Fruit fly (Drosophila melanogaster) whole organism, embryonic: ENCODE data around the gene ato.
A peak's percentile ranks its signal among the peaks of the same experiment; 100 is the strongest.

ENCODE experiments used
- Aef1 ChIP-seq: fragments of 200-800 bp; sonication (Bioruptor generic); IDR thresholded peaks from 3 replicates; pipeline ENCODE4 v1.3.6; 2022; ENCODE audit warnings: missing biosample characterization, missing genetic modification characterization
- BtbVII ChIP-seq: fragments of 200-800 bp; sonication (Bioruptor generic); optimal IDR thresholded peaks from 3 replicates; lab custom pipeline; 2017; ENCODE audit warnings: missing biosample characterization, mild to moderate bottlenecking, missing genetic modification characterization
- CG10267 ChIP-seq: fragments of 200-800 bp; sonication (Bioruptor generic); optimal IDR thresholded peaks from 2 replicates; lab custom pipeline; 2018; ENCODE audit warnings: missing biosample characterization, mild to moderate bottlenecking, missing genetic modification characterization, moderate library complexity
- CG10366 ChIP-seq: fragments of 200-800 bp; sonication (Bioruptor generic); IDR thresholded peaks from 2 replicates; pipeline ENCODE4 v1.3.6; 2022; ENCODE audit warnings: missing biosample characterization, missing genetic modification characterization
- CG11723 ChIP-seq: fragments of 200-800 bp; sonication (Bioruptor generic); optimal IDR thresholded peaks from 2 replicates; lab custom pipeline; 2017; ENCODE audit warnings: missing biosample characterization, mild to moderate bottlenecking, missing genetic modification characterization
- CG12155 ChIP-seq: fragments of 200-800 bp; sonication (Bioruptor generic); optimal IDR thresholded peaks from 3 replicates; lab custom pipeline; 2016; ENCODE audit warnings: missing biosample characterization, missing genetic modification characterization
- CG12391 ChIP-seq: fragments of 200-800 bp; sonication (Bioruptor generic); optimal IDR thresholded peaks from 3 replicates; lab custom pipeline; 2018; ENCODE audit warnings: missing biosample characterization, mild to moderate bottlenecking, missing genetic modification characterization, moderate library complexity
- CG14667 ChIP-seq: fragments of 200-800 bp; sonication (Bioruptor generic); IDR thresholded peaks from 2 replicates; pipeline ENCODE4 v1.3.6; 2022; ENCODE audit warnings: missing biosample characterization, missing genetic modification characterization
- CG16813 ChIP-seq: fragments of 200-800 bp; sonication (Bioruptor generic); IDR thresholded peaks from 3 replicates; pipeline ENCODE4 v1.3.6; 2022; ENCODE audit warnings: missing biosample characterization, missing genetic modification characterization; ENCODE audit not compliant: partially characterized antibody
- CG17912 ChIP-seq: fragments of 200-800 bp; sonication (Bioruptor generic); optimal IDR thresholded peaks from 2 replicates; lab custom pipeline; 2018; ENCODE audit warnings: missing biosample characterization, mild to moderate bottlenecking, missing genetic modification characterization
- CG1832 ChIP-seq: fragments of 200-800 bp; sonication (Bioruptor generic); optimal IDR thresholded peaks from 2 replicates; lab custom pipeline; 2017; ENCODE audit warnings: missing biosample characterization, mild to moderate bottlenecking, missing genetic modification characterization, inconsistent platforms
- CG18619 ChIP-seq: fragments of 200-800 bp; sonication (Bioruptor generic); optimal IDR thresholded peaks from 3 replicates; lab custom pipeline; 2017; ENCODE audit warnings: missing biosample characterization, mild to moderate bottlenecking, missing genetic modification characterization
- CG3995 ChIP-seq: fragments of 200-800 bp; sonication (Bioruptor generic); optimal IDR thresholded peaks from 3 replicates; lab custom pipeline; 2016; ENCODE audit warnings: missing biosample characterization, missing genetic modification characterization
- CG4282 ChIP-seq: fragments of 200-800 bp; sonication (Bioruptor generic); optimal IDR thresholded peaks from 2 replicates; lab custom pipeline; 2016; ENCODE audit warnings: missing biosample characterization, missing genetic modification characterization
- CG4617 ChIP-seq: fragments of 200-800 bp; sonication (Bioruptor generic); optimal IDR thresholded peaks from 3 replicates; lab custom pipeline; 2016; ENCODE audit warnings: missing biosample characterization, missing genetic modification characterization, borderline replicate concordance
- CG6175 ChIP-seq: fragments of 200-800 bp; sonication (Bioruptor generic); IDR thresholded peaks from 3 replicates; pipeline ENCODE4 v1.3.6; 2022; ENCODE audit warnings: missing biosample characterization, missing genetic modification characterization
- CG9437 ChIP-seq: fragments of 200-800 bp; sonication (Bioruptor generic); optimal IDR thresholded peaks from 2 replicates; lab custom pipeline; 2018; ENCODE audit warnings: missing biosample characterization, mild to moderate bottlenecking, missing genetic modification characterization
- CG9797 ChIP-seq: fragments of 200-800 bp; sonication (Bioruptor generic); optimal IDR thresholded peaks from 3 replicates; lab custom pipeline; 2018; ENCODE audit warnings: missing biosample characterization, mild to moderate bottlenecking, missing genetic modification characterization
- CG9876 ChIP-seq: fragments of 200-800 bp; sonication (Bioruptor generic); optimal IDR thresholded peaks from 2 replicates; lab custom pipeline; 2016; ENCODE audit warnings: missing biosample characterization, missing genetic modification characterization
- Dad ChIP-seq: fragments of 200-800 bp; sonication (Bioruptor generic); optimal IDR thresholded peaks from 3 replicates; lab custom pipeline; 2016; ENCODE audit warnings: missing biosample characterization, missing genetic modification characterization
- Deaf1 ChIP-seq: fragments of 200-800 bp; optimal IDR thresholded peaks from 3 replicates; lab custom pipeline; 2019; ENCODE audit warnings: missing biosample characterization, mild to moderate bottlenecking, missing genetic modification characterization, moderate library complexity
- Dip3 ChIP-seq: fragments of 200-800 bp; sonication (Bioruptor generic); optimal IDR thresholded peaks from 3 replicates; lab custom pipeline; 2016; ENCODE audit warnings: missing biosample characterization, missing genetic modification characterization
- Dll ChIP-seq: fragments of 200-800 bp; sonication (Bioruptor generic); IDR thresholded peaks from 4 replicates; pipeline ENCODE4 v1.3.6; 2022; ENCODE audit warnings: missing biosample characterization, missing genetic modification characterization; ENCODE audit not compliant: partially characterized antibody
- Dp ChIP-seq: fragments of 200-800 bp; sonication (Bioruptor generic); optimal IDR thresholded peaks from 2 replicates; lab custom pipeline; 2018; ENCODE audit warnings: missing biosample characterization, mild to moderate bottlenecking, missing genetic modification characterization, moderate library complexity
- Drgx ChIP-seq: fragments of 200-800 bp; sonication (Bioruptor generic); IDR thresholded peaks from 2 replicates; pipeline ENCODE4 v1.3.6; 2022; ENCODE audit warnings: missing biosample characterization, missing genetic modification characterization
- E2f1 ChIP-seq: fragments of 200-800 bp; sonication (Bioruptor generic); IDR thresholded peaks from 2 replicates; pipeline ENCODE4 v1.3.6; 2022; ENCODE audit warnings: missing biosample characterization, missing genetic modification characterization
- HHEX ChIP-seq: fragments of 200-800 bp; sonication (Bioruptor generic); optimal IDR thresholded peaks from 3 replicates; lab custom pipeline; 2017; ENCODE audit warnings: missing biosample characterization, mild to moderate bottlenecking, missing genetic modification characterization, missing genetic modification reagents
- HLH4C ChIP-seq: fragments of 200-800 bp; sonication (Bioruptor generic); IDR thresholded peaks from 3 replicates; pipeline ENCODE4 v1.3.6; 2022; ENCODE audit warnings: missing biosample characterization, missing genetic modification characterization; ENCODE audit not compliant: partially characterized antibody
- Hmr ChIP-seq: fragments of 200-800 bp; sonication (Bioruptor generic); optimal IDR thresholded peaks from 3 replicates; lab custom pipeline; 2017; ENCODE audit warnings: mild to moderate bottlenecking, missing biosample characterization, missing genetic modification reagents, missing genetic modification characterization
- Med ChIP-seq: fragments of 200-800 bp; sonication (Bioruptor generic); peaks from one replicate; lab custom pipeline; 2016; ENCODE audit warnings: missing biosample characterization, missing genetic modification characterization, mild to moderate bottlenecking, inconsistent platforms, moderate library complexity
- Mes4 ChIP-seq: fragments of 200-800 bp; sonication (Bioruptor generic); optimal IDR thresholded peaks from 2 replicates; lab custom pipeline; 2016; ENCODE audit warnings: missing biosample characterization, missing genetic modification characterization
- Nf-YC ChIP-seq: fragments of 200-800 bp; optimal IDR thresholded peaks from 3 replicates; lab custom pipeline; 2019; ENCODE audit warnings: missing biosample characterization, mild to moderate bottlenecking, missing genetic modification characterization, moderate library complexity
- Sry-β ChIP-seq: fragments of 200-800 bp; sonication (Bioruptor generic); optimal IDR thresholded peaks from 2 replicates; lab custom pipeline; 2018; ENCODE audit warnings: missing biosample characterization, mild to moderate bottlenecking, missing genetic modification characterization, moderate library complexity
- Usf ChIP-seq: fragments of 200-800 bp; sonication (Bioruptor generic); optimal IDR thresholded peaks from 2 replicates; lab custom pipeline; 2017; ENCODE audit warnings: missing genotype, missing biosample characterization, missing genetic modification characterization
- bbx ChIP-seq: fragments of 200-800 bp; sonication (Bioruptor generic); IDR thresholded peaks from 2 replicates; pipeline ENCODE4 v1.3.6; 2022; ENCODE audit warnings: missing biosample characterization, missing genetic modification characterization; ENCODE audit not compliant: partially characterized antibody
- gfzf ChIP-seq: fragments of 200-800 bp; sonication (Bioruptor generic); optimal IDR thresholded peaks from 2 replicates; lab custom pipeline; 2016; ENCODE audit warnings: missing biosample characterization, mild to moderate bottlenecking, missing genetic modification characterization, moderate library complexity
- grau ChIP-seq: fragments of 200-800 bp; optimal IDR thresholded peaks from 3 replicates; lab custom pipeline; 2019; ENCODE audit warnings: missing biosample characterization, mild to moderate bottlenecking, missing genetic modification characterization, moderate library complexity
- grn ChIP-seq: fragments of 200-800 bp; sonication (Bioruptor generic); optimal IDR thresholded peaks from 3 replicates; lab custom pipeline; 2017; ENCODE audit warnings: missing biosample characterization, missing genetic modification characterization
- hkb ChIP-seq, 2 experiments: fragments of 200-800 bp in 1 of 2; fragments of >200 bp in 1 of 2; sonication (Bioruptor generic) in 1 of 2; IDR thresholded peaks in 1 of 2; optimal IDR thresholded peaks in 1 of 2; 2 replicates each; pipeline versions ENCODE4 v1.3.6 to Lab custom; 2017 to 2022; ENCODE audit warnings: missing biosample characterization in 1 of 2, missing genetic modification characterization in 1 of 2
- ken ChIP-seq: fragments of 200-800 bp; sonication (Bioruptor generic); IDR thresholded peaks from 3 replicates; pipeline ENCODE4 v1.3.6; 2022; ENCODE audit warnings: missing biosample characterization, missing genetic modification characterization
- luna ChIP-seq: fragments of 200-800 bp; sonication (Bioruptor generic); optimal IDR thresholded peaks from 2 replicates; lab custom pipeline; 2016; ENCODE audit warnings: missing biosample characterization, missing genetic modification characterization
- nau ChIP-seq: fragments of 200-800 bp; sonication (Bioruptor generic); optimal IDR thresholded peaks from 3 replicates; lab custom pipeline; 2017; ENCODE audit warnings: missing biosample characterization, mild to moderate bottlenecking, missing genetic modification characterization, missing genetic modification reagents
- pnt ChIP-seq: fragments of 200-800 bp; sonication (Bioruptor generic); optimal IDR thresholded peaks from 3 replicates; lab custom pipeline; 2016; ENCODE audit warnings: missing biosample characterization, missing genetic modification characterization
- pzg ChIP-seq: fragments of 200-800 bp; sonication (Bioruptor generic); optimal IDR thresholded peaks from 3 replicates; lab custom pipeline; 2018; ENCODE audit warnings: missing biosample characterization, mild to moderate bottlenecking, missing genetic modification characterization, moderate library complexity
- sna ChIP-seq: fragments of 200-800 bp; sonication (Bioruptor generic); IDR thresholded peaks from 2 replicates; pipeline ENCODE4 v1.3.6; 2022; ENCODE audit warnings: missing biosample characterization, missing genetic modification characterization; ENCODE audit not compliant: partially characterized antibody
- trh ChIP-seq: fragments of 200-800 bp; sonication (Bioruptor generic); optimal IDR thresholded peaks from 2 replicates; lab custom pipeline; 2016; ENCODE audit warnings: missing biosample characterization, missing genetic modification characterization
- twi ChIP-seq: fragments of 200-800 bp; optimal IDR thresholded peaks from 2 replicates; lab custom pipeline; 2019; ENCODE audit warnings: missing biosample characterization, mild to moderate bottlenecking, missing genetic modification characterization, moderate library complexity
- yki ChIP-seq: fragments of >200 bp; optimal IDR thresholded peaks from 3 replicates; lab custom pipeline; 2018
- zen2 ChIP-seq: fragments of 200-800 bp; sonication (Bioruptor generic); IDR thresholded peaks from 3 replicates; pipeline ENCODE4 v1.3.6; 2022; ENCODE audit warnings: missing biosample characterization, missing genetic modification characterization; ENCODE audit not compliant: partially characterized antibody
- zf30C ChIP-seq: fragments of 200-800 bp; sonication (Bioruptor generic); optimal IDR thresholded peaks from 3 replicates; lab custom pipeline; 2018; ENCODE audit warnings: missing biosample characterization, mild to moderate bottlenecking, missing genetic modification characterization
- zfh2 ChIP-seq: fragments of 200-800 bp; sonication (Bioruptor generic); optimal IDR thresholded peaks from 2 replicates; lab custom pipeline; 2016; ENCODE audit warnings: missing biosample characterization, missing genetic modification characterization

Gene ato

dm6 chr3R:8233864-8234263 lies 44.0 kb upstream of the ato start (continued):
- TF ChIP-seq zen2 (GFP tag; lab: Robert Waterston, UW) (no peak), Dip3 (no peak), CG12391 (tag; lab: Kevin White, UChicago) (peak; percentile 41), Sry-β (GFP tag; lab: Kevin White, UChicago) (no peak), Med (GFP tag; lab: Kevin White, UChicago) (peak; percentile 64), CG11723 (GFP tag; lab: Kevin White, UChicago) (no peak), pzg (GFP tag; lab: Kevin White, UChicago) (no peak), nau (GFP tag; lab: Kevin White, UChicago) (no peak), CG4617 (GFP tag; lab: Kevin White, UChicago) (no peak), luna (GFP tag; lab: Kevin White, UChicago) (no peak), Usf (GFP tag; lab: Kevin White, UChicago) (no peak), CG9437 (no peak), CG6175 (GFP tag; lab: Robert Waterston, UW) (no peak), grn (GFP tag; lab: Kevin White, UChicago) (no peak), twi (tag; lab: Kevin White, UChicago) (no peak), Dp (GFP tag; lab: Kevin White, UChicago) (no peak), sna (no peak), CG18619 (GFP tag; lab: Kevin White, UChicago) (no peak), Deaf1 (tag; lab: Kevin White, UChicago) (no peak), CG16813 (no peak), bbx (no peak), grau (tag; lab: Kevin White, UChicago) (peak; percentile 17), CG12155 (GFP tag; lab: Kevin White, UChicago) (no peak), CG3995 (GFP tag; lab: Kevin White, UChicago) (no peak), CG10366 (no peak), CG17912 (GFP tag; lab: Kevin White, UChicago) (no peak), CG1832 (GFP tag; lab: Kevin White, UChicago) (peak; percentile 48), CG10267 (peak; percentile 7), BtbVII (no peak), hkb (optimal IDR thresholded peaks at IDR 0.05; lab: Kevin White, UChicago) (no peak), hkb (GFP tag; IDR thresholded peaks at IDR 0.05; lab: Robert Waterston, UW) (peak; percentile 53; the same call in 1 of the 2 replicates), CG4282 (GFP tag; lab: Kevin White, UChicago) (no peak), ken (GFP tag; lab: Robert Waterston, UW) (no peak), Hmr (GFP tag; lab: Kevin White, UChicago) (no peak), CG14667 (GFP tag; lab: Robert Waterston, UW) (no peak), Dll (0 out of 4 replicates have a peak, but pooled peaks have one; percentile 5), Dad (GFP tag; lab: Kevin White, UChicago) (no peak), CG9876 (GFP tag; lab: Kevin White, UChicago) (no peak), gfzf (GFP tag; lab: Kevin White, UChicago) (no peak), Drgx (peak; percentile 67), zfh2 (no peak), E2f1 (no peak), Mes4 (no peak), Nf-YC (tag; lab: Kevin White, UChicago) (no peak), HHEX (GFP tag; lab: Kevin White, UChicago) (no peak), CG9797 (GFP tag; lab: Kevin White, UChicago) (no peak), HLH4C (GFP tag; lab: Robert Waterston, UW) (no peak), zf30C (GFP tag; lab: Kevin White, UChicago) (no peak), trh (GFP tag; lab: Kevin White, UChicago) (no peak), yki (no peak), Aef1 (GFP tag; lab: Robert Waterston, UW) (no peak), pnt (GFP tag; lab: Kevin White, UChicago) (no peak)
